Fruit fly (Drosophila melanogaster) whole organism, wandering third instar larva: ENCODE results near the gene Ufd1.
"Not testable (repeated sequence)": the region's sequence is repeated elsewhere in the genome, so short reads cannot be mapped to it uniquely, and the experiment has no call there.

ENCODE experiments used
- Dfd ChIP-seq: fragments of >200 bp; optimal IDR thresholded peaks from 2 replicates; lab custom pipeline; 2017; ENCODE audit warnings: missing biosample characterization, missing genetic modification characterization
- GATAd ChIP-seq: sonication (Bioruptor generic); optimal IDR thresholded peaks from 2 replicates; lab custom pipeline; 2016; ENCODE audit warnings: missing biosample characterization, missing genetic modification characterization
- Hnf4 ChIP-seq: fragments of 200-800 bp; sonication (Bioruptor generic); optimal IDR thresholded peaks from 2 replicates; lab custom pipeline; 2016; ENCODE audit warnings: missing biosample characterization, mild to moderate bottlenecking, missing genetic modification characterization
- Hr78 ChIP-seq: fragments of >200 bp; optimal IDR thresholded peaks from 2 replicates; lab custom pipeline; 2017; ENCODE audit warnings: missing biosample characterization, missing genetic modification characterization
- N ChIP-seq: fragments of >200 bp; optimal IDR thresholded peaks from 2 replicates; lab custom pipeline; 2018; ENCODE audit warnings: missing biosample characterization, missing external identifiers, missing genetic modification characterization
- OdsH ChIP-seq: fragments of 200-800 bp; sonication (Bioruptor generic); optimal IDR thresholded peaks from 2 replicates; lab custom pipeline; 2016; ENCODE audit warnings: missing biosample characterization, mild to moderate bottlenecking, missing genetic modification characterization
- Rel ChIP-seq, 2 experiments: fragments of 200-800 bp; sonication (Bioruptor generic) in 1 of 2; optimal IDR thresholded peaks; 2 replicates in 1 of 2; 3 replicates in 1 of 2; lab custom pipeline; 2016 to 2019; ENCODE audit warnings: mild to moderate bottlenecking in 2 of 2, missing biosample characterization in 2 of 2, missing genetic modification characterization in 2 of 2, moderate library complexity in 1 of 2
- br ChIP-seq: fragments of 200-800 bp; sonication (Bioruptor generic); optimal IDR thresholded peaks from 2 replicates; lab custom pipeline; 2016; ENCODE audit warnings: missing biosample characterization, missing genetic modification characterization
- foxo ChIP-seq, 2 experiments: fragments of 200-800 bp; sonication (Bioruptor generic); optimal IDR thresholded peaks; 2 replicates in 1 of 2; 3 replicates in 1 of 2; lab custom pipeline; 2016 to 2017; ENCODE audit warnings: missing biosample characterization in 2 of 2, missing genetic modification characterization in 2 of 2
- h ChIP-seq: fragments of 200-800 bp; sonication (Bioruptor generic); optimal IDR thresholded peaks from 3 replicates; lab custom pipeline; 2016; ENCODE audit warnings: missing biosample characterization, mild to moderate bottlenecking, missing genetic modification characterization
- psq ChIP-seq: fragments of 200-800 bp; sonication (Bioruptor generic); optimal IDR thresholded peaks from 3 replicates; lab custom pipeline; 2017; ENCODE audit warnings: missing biosample characterization, mild to moderate bottlenecking, missing genetic modification characterization, moderate library complexity

dm6 chr3L:11132055-11132454 lies 9.0 kb upstream of the Ufd1 start, which contains the start of gene CG32074:
- not testable (repeated sequence) for TF ChIP-seq h (GFP tag; lab: Kevin White, UChicago); OdsH (GFP tag; lab: Kevin White, UChicago); N (GFP tag; lab: Kevin White, UChicago); Hnf4 (GFP tag; lab: Kevin White, UChicago); Dfd (GFP tag; lab: Kevin White, UChicago); br; Rel (GFP tag; optimal IDR thresholded peaks at IDR 0.05; lab: Kevin White, UChicago); Rel (tag; optimal IDR thresholded peaks at IDR 0.05; lab: Kevin White, UChicago); Hr78 (GFP tag; lab: Kevin White, UChicago); GATAd (GFP tag; lab: Kevin White, UChicago); foxo (GFP tag; optimal IDR thresholded peaks at IDR 0.05; lab: Kevin White, UChicago); psq (GFP tag; lab: Kevin White, UChicago)
